Fruit fly (Drosophila melanogaster) whole organism, prepupa: ENCODE results near the gene CG17292.

Source experiments
- CG10631 ChIP-seq: fragments of 200-800 bp; sonication (Bioruptor generic); optimal IDR thresholded peaks from 2 replicates; lab custom pipeline; 2016; ENCODE audit warnings: missing biosample characterization, missing genetic modification characterization
- CG16779 ChIP-seq: fragments of 200-800 bp; sonication (Bioruptor generic); optimal IDR thresholded peaks from 3 replicates; lab custom pipeline; 2017; ENCODE audit warnings: missing biosample characterization, mild to moderate bottlenecking, missing genetic modification characterization
- CG31627 ChIP-seq: fragments of 200-800 bp; sonication (Bioruptor generic); optimal IDR thresholded peaks from 3 replicates; lab custom pipeline; 2016; ENCODE audit warnings: missing biosample characterization, missing genetic modification characterization
- CG32006 ChIP-seq: fragments of 200-800 bp; sonication (Bioruptor generic); optimal IDR thresholded peaks from 3 replicates; lab custom pipeline; 2017; ENCODE audit warnings: missing biosample characterization, mild to moderate bottlenecking, missing genetic modification characterization
- CG34406 ChIP-seq: fragments of 200-800 bp; sonication (Bioruptor generic); optimal IDR thresholded peaks from 3 replicates; lab custom pipeline; 2016; ENCODE audit warnings: missing biosample characterization, missing genetic modification characterization
- CG3919 ChIP-seq: fragments of 200-800 bp; sonication (Bioruptor generic); optimal IDR thresholded peaks from 3 replicates; lab custom pipeline; 2016; ENCODE audit warnings: missing biosample characterization, missing genetic modification characterization
- CG4318 ChIP-seq: fragments of 200-800 bp; sonication (Bioruptor generic); optimal IDR thresholded peaks from 3 replicates; lab custom pipeline; 2017; ENCODE audit warnings: missing biosample characterization, mild to moderate bottlenecking, missing genetic modification characterization
- CG6163 ChIP-seq: fragments of 200-800 bp; sonication (Bioruptor generic); IDR thresholded peaks from 3 replicates; pipeline ENCODE4 v1.3.6; 2022; ENCODE audit warnings: missing biosample characterization, missing genetic modification characterization
- CG6808 ChIP-seq: fragments of 200-800 bp; sonication (Bioruptor generic); optimal IDR thresholded peaks from 3 replicates; lab custom pipeline; 2017; ENCODE audit warnings: missing biosample characterization, missing genetic modification characterization, mild to moderate bottlenecking, moderate library complexity, missing genetic modification reagents
- CG7368 ChIP-seq: fragments of 200-800 bp; sonication (Bioruptor generic); optimal IDR thresholded peaks from 3 replicates; lab custom pipeline; 2016; ENCODE audit warnings: missing biosample characterization, missing genetic modification characterization
- CG8119 ChIP-seq: fragments of 200-800 bp; sonication (Bioruptor generic); IDR thresholded peaks from 3 replicates; pipeline ENCODE4 v1.3.6; 2022; ENCODE audit warnings: missing biosample characterization, missing genetic modification characterization
- CG8632 ChIP-seq: fragments of 200-800 bp; sonication (Bioruptor generic); optimal IDR thresholded peaks from 3 replicates; lab custom pipeline; 2016; ENCODE audit warnings: missing biosample characterization, missing genetic modification characterization
- Eip75B ChIP-seq: fragments of 200-800 bp; sonication (Bioruptor generic); optimal IDR thresholded peaks from 3 replicates; lab custom pipeline; 2016; ENCODE audit warnings: missing biosample characterization, missing genetic modification characterization
- Eip78C ChIP-seq: fragments of 200-800 bp; sonication (Bioruptor generic); peaks from one replicate; lab custom pipeline; 2016; ENCODE audit warnings: missing biosample characterization, missing genetic modification characterization
- Ets21C ChIP-seq: fragments of 200-800 bp; sonication (Bioruptor generic); optimal IDR thresholded peaks from 3 replicates; lab custom pipeline; 2016; ENCODE audit warnings: missing biosample characterization, missing genetic modification characterization
- Hr39 ChIP-seq: fragments of 200-800 bp; sonication (Bioruptor generic); optimal IDR thresholded peaks from 2 replicates; lab custom pipeline; 2016; ENCODE audit warnings: missing biosample characterization, missing genetic modification characterization
- Hr4 ChIP-seq: fragments of 200-800 bp; sonication (Bioruptor generic); optimal IDR thresholded peaks from 3 replicates; lab custom pipeline; 2016; ENCODE audit warnings: missing biosample characterization, missing genetic modification characterization
- Sox102F ChIP-seq: fragments of 200-800 bp; sonication (Bioruptor generic); optimal IDR thresholded peaks from 2 replicates; lab custom pipeline; 2016; ENCODE audit warnings: missing biosample characterization, mild to moderate bottlenecking, missing genetic modification characterization
- Sox14 ChIP-seq: fragments of 200-800 bp; sonication (Bioruptor generic); optimal IDR thresholded peaks from 3 replicates; lab custom pipeline; 2016; ENCODE audit warnings: missing biosample characterization, missing genetic modification characterization
- Sox15 ChIP-seq: fragments of 200-800 bp; sonication (Bioruptor generic); optimal IDR thresholded peaks from 3 replicates; lab custom pipeline; 2016; ENCODE audit warnings: missing biosample characterization, missing genetic modification characterization
- achi ChIP-seq: fragments of 200-800 bp; sonication (Bioruptor generic); optimal IDR thresholded peaks from 3 replicates; lab custom pipeline; 2016; ENCODE audit warnings: missing biosample characterization, missing genetic modification characterization
- acj6 ChIP-seq: fragments of 200-800 bp; sonication (Bioruptor generic); optimal IDR thresholded peaks from 3 replicates; lab custom pipeline; 2016; ENCODE audit warnings: missing biosample characterization, missing genetic modification characterization
- cyc ChIP-seq: fragments of 200-800 bp; sonication (Bioruptor generic); optimal IDR thresholded peaks from 3 replicates; lab custom pipeline; 2016; ENCODE audit warnings: missing biosample characterization, missing genetic modification characterization
- dac ChIP-seq: fragments of 200-800 bp; sonication (Bioruptor generic); optimal IDR thresholded peaks from 2 replicates; lab custom pipeline; 2017; ENCODE audit warnings: missing biosample characterization, mild to moderate bottlenecking, missing genetic modification characterization
- dsx ChIP-seq: fragments of 200-800 bp; optimal IDR thresholded peaks from 3 replicates; lab custom pipeline; 2019; ENCODE audit warnings: missing biosample characterization, mild to moderate bottlenecking, missing genetic modification characterization, moderate library complexity; ENCODE audit not compliant: poor library complexity, severe bottlenecking
- esn ChIP-seq: fragments of 200-800 bp; sonication (Bioruptor generic); optimal IDR thresholded peaks from 2 replicates; lab custom pipeline; 2016; ENCODE audit warnings: missing biosample characterization, mild to moderate bottlenecking, missing genetic modification characterization, moderate library complexity
- fd85E ChIP-seq: fragments of 200-800 bp; sonication (Bioruptor generic); optimal IDR thresholded peaks from 3 replicates; lab custom pipeline; 2016; ENCODE audit warnings: missing biosample characterization, missing genetic modification characterization
- pdm3 ChIP-seq: fragments of 200-800 bp; sonication (Bioruptor generic); optimal IDR thresholded peaks from 3 replicates; lab custom pipeline; 2016; ENCODE audit warnings: missing biosample characterization, missing genetic modification characterization
- salr ChIP-seq, 2 experiments: fragments of 200-800 bp; sonication (Bioruptor generic); optimal IDR thresholded peaks; 3 replicates each; lab custom pipeline; 2016 to 2018; ENCODE audit warnings: missing biosample characterization in 2 of 2, missing genetic modification characterization in 2 of 2, mild to moderate bottlenecking in 1 of 2
- spab ChIP-seq: fragments of 200-800 bp; sonication (Bioruptor generic); optimal IDR thresholded peaks from 2 replicates; lab custom pipeline; 2017; ENCODE audit warnings: missing biosample characterization, mild to moderate bottlenecking, missing genetic modification characterization, missing genetic modification reagents
- svp ChIP-seq: fragments of 200-800 bp; sonication (Bioruptor generic); peaks from one replicate; lab custom pipeline; 2016; ENCODE audit warnings: missing biosample characterization, missing genetic modification characterization
- topi ChIP-seq: fragments of 200-800 bp; sonication (Bioruptor generic); optimal IDR thresholded peaks from 3 replicates; lab custom pipeline; 2016; ENCODE audit warnings: missing biosample characterization, missing genetic modification characterization
- vri ChIP-seq: fragments of 200-800 bp; sonication (Bioruptor generic); optimal IDR thresholded peaks from 3 replicates; lab custom pipeline; 2016; ENCODE audit warnings: missing biosample characterization, mild to moderate bottlenecking, missing genetic modification characterization

Gene CG17292

dm6 chr2L:8394840-8395239 lies 24.6 kb downstream of the CG17292 start, which contains the start of gene Peritrophin-15b:
TSS of gene Peritrophin-15b (minus strand) at chr2L:8394940.
- TF ChIP-seq CG31627 (GFP tag; lab: Kevin White, UChicago) (no peak), Hr4 (GFP tag; lab: Kevin White, UChicago) (no peak), cyc (GFP tag; lab: Kevin White, UChicago) (no peak), Sox15 (GFP tag; lab: Kevin White, UChicago) (no peak), CG6163 (GFP tag; lab: Robert Waterston, UW) (no peak), Eip75B (GFP tag; lab: Kevin White, UChicago) (no peak), CG4318 (no peak), acj6 (no peak), CG32006 (no peak)

- TF ChIP-seq CG6808 (no peak), spab (GFP tag; lab: Kevin White, UChicago) (no peak), CG6163 (GFP tag; lab: Robert Waterston, UW) (no peak), CG8632 (no peak), svp (no peak), topi (GFP tag; lab: Kevin White, UChicago) (no peak), Hr39 (GFP tag; lab: Kevin White, UChicago) (no peak), Sox14 (GFP tag; lab: Kevin White, UChicago) (no peak), CG8119 (GFP tag; lab: Robert Waterston, UW) (no peak), CG3919 (no peak), CG10631 (GFP tag; lab: Kevin White, UChicago) (no peak), CG16779 (tag; lab: Kevin White, UChicago) (no peak), CG34406 (no peak), Sox102F (no peak), Eip78C (GFP tag; lab: Kevin White, UChicago) (no peak), achi (GFP tag; lab: Kevin White, UChicago) (no peak), pdm3 (GFP tag; lab: Kevin White, UChicago) (no peak), CG4318 (no peak)
Observed at dm6 chr2L:8395996-8396699, 25.9 kb downstream of the CG17292 start, which contains the start of the genes Peritrophin-15a and CG13385. TSS of gene Peritrophin-15a (minus strand) at chr2L:8396096. TSS of gene CG13385 (plus strand) at chr2L:8396649.

- no peak for TF ChIP-seq acj6
- no peak for TF ChIP-seq CG8632
- TF ChIP-seq dac (GFP tag; lab: Kevin White, UChicago): no peak
- no peak for TF ChIP-seq svp
- TF ChIP-seq Hr4 (GFP tag; lab: Kevin White, UChicago): no peak
- no peak for TF ChIP-seq Eip78C (GFP tag; lab: Kevin White, UChicago)
- no peak for TF ChIP-seq Hr39 (GFP tag; lab: Kevin White, UChicago)
- TF ChIP-seq fd85E (GFP tag; lab: Kevin White, UChicago): no peak
- TF ChIP-seq CG10631 (GFP tag; lab: Kevin White, UChicago): no peak
- TF ChIP-seq dsx: no peak
- TF ChIP-seq salr (GFP tag; optimal IDR thresholded peaks at IDR 0.05; lab: Kevin White, UChicago): no peak
- no peak for TF ChIP-seq CG7368 (GFP tag; lab: Kevin White, UChicago)
- no peak for TF ChIP-seq Sox14 (GFP tag; lab: Kevin White, UChicago)
- TF ChIP-seq topi (GFP tag; lab: Kevin White, UChicago): no peak
- no peak for TF ChIP-seq cyc (GFP tag; lab: Kevin White, UChicago)
- no peak for TF ChIP-seq Ets21C (GFP tag; lab: Kevin White, UChicago)
- TF ChIP-seq, all 60 proteins: peak for 0
Observed at dm6 chr2L:8398721-8399120, 28.5 kb downstream of the CG17292 start, which contains the start of gene CG13386. TSS of gene CG13386 (plus strand) at chr2L:8399021.

- TF ChIP-seq vri (GFP tag; lab: Kevin White, UChicago) (peak; percentile 87), esn (no peak)
Observed at dm6 chr2L:8399863-8400598, 29.8 kb downstream of the CG17292 start, which contains the start of gene CG31898. TSS of gene CG31898 (plus strand) at chr2L:8400421.
